Worm (Caenorhabditis elegans): ENCODE measurements around the gene elt-4.

DNA sequence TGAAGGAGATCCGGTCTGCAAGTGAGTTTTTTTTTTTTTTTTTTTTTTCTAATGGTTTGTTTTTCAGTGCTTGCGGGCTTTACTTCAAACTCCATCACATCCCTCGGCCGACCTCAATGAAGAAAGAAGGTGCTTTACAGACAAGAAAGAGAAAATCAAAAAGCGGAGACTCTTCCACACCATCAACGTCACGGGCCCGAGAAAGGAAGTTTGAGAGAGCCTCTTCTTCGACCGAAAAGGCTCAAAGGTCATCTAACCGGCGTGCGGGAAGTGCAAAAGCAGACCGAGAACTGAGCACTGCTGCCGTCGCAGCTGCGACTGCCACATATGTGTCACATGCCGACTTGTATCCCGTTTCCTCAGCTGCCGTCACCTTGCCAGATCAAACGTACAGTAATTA is 6.9 kb downstream of the elt-4 start:
- TF ChIP-seq cog-1 (tag; optimal IDR thresholded peaks at IDR 0.05) (no peak), ztf-29 (GFP tag; IDR thresholded peaks at IDR 0.05) (no peak)

Measured in whole organism, midembryonic.